Worm (Caenorhabditis elegans) whole organism, L3 larva: ENCODE measurements around the gene Y73B3A.20.
"Not testable (repeated sequence)": the region's sequence is repeated elsewhere in the genome, so short reads cannot be mapped to it uniquely, and the experiment has no call there.

Source experiments
- R02D3.7 ChIP-seq: fragments of 150-350 bp; optimal IDR thresholded peaks from 2 replicates; lab custom pipeline; 2014; ENCODE audit warnings: missing biosample characterization, missing genetic modification characterization
- ceh-16 ChIP-seq: sonication (generic microtip); optimal IDR thresholded peaks from 2 replicates; lab custom pipeline; 2017; ENCODE audit warnings: missing biosample characterization, missing genetic modification characterization
- ceh-82 ChIP-seq: fragments of 150-350 bp; optimal IDR thresholded peaks from 2 replicates; lab custom pipeline; 2014; ENCODE audit warnings: missing biosample characterization, missing genetic modification characterization
- ceh-9 ChIP-seq: sonication (generic microtip); optimal IDR thresholded peaks from 2 replicates; lab custom pipeline; 2018; ENCODE audit warnings: missing biosample characterization, missing genetic modification characterization
- elt-2 ChIP-seq: sonication (generic microtip); optimal IDR thresholded peaks from 2 replicates; lab custom pipeline; 2016; ENCODE audit warnings: missing genetic modification reagents, mild to moderate bottlenecking, missing genetic modification characterization, missing compliant biosample characterization
- fkh-10 ChIP-seq: sonication (generic microtip); optimal IDR thresholded peaks from 2 replicates; lab custom pipeline; 2017; ENCODE audit warnings: missing biosample characterization, missing genetic modification reagents, missing genetic modification characterization
- fos-1 ChIP-seq: fragments of 150-350 bp; optimal IDR thresholded peaks from 2 replicates; lab custom pipeline; 2014; ENCODE audit warnings: missing biosample characterization, missing genetic modification characterization
- nhr-11 ChIP-seq: fragments of 150-350 bp; optimal IDR thresholded peaks from 2 replicates; lab custom pipeline; 2014; ENCODE audit warnings: missing biosample characterization, missing genetic modification characterization
- nhr-237 ChIP-seq: fragments of 150-350 bp; optimal IDR thresholded peaks from 2 replicates; lab custom pipeline; 2014; ENCODE audit warnings: missing biosample characterization, missing genetic modification characterization
- nhr-25 ChIP-seq: sonication (generic microtip); optimal IDR thresholded peaks from 2 replicates; lab custom pipeline; 2017; ENCODE audit warnings: missing biosample characterization, missing genetic modification characterization
- nhr-77 ChIP-seq: fragments of 150-350 bp; optimal IDR thresholded peaks from 2 replicates; lab custom pipeline; 2014; ENCODE audit warnings: missing biosample characterization, missing genetic modification characterization
- sea-2 ChIP-seq: fragments of 150-350 bp; sonication (generic microtip); optimal IDR thresholded peaks from 4 replicates; lab custom pipeline; 2014; ENCODE audit warnings: missing biosample characterization, missing genetic modification reagents, missing genetic modification characterization
- snpc-4 ChIP-seq: fragments of 150-350 bp; optimal IDR thresholded peaks from 2 replicates; lab custom pipeline; 2014; ENCODE audit warnings: missing biosample characterization, missing genetic modification characterization
- ztf-4 ChIP-seq: fragments of 150-350 bp; optimal IDR thresholded peaks from 2 replicates; lab custom pipeline; 2014; ENCODE audit warnings: missing biosample characterization, missing genetic modification characterization

- TF ChIP-seq nhr-77 (tag; lab: Kevin White, UChicago); R02D3.7 (tag; lab: Kevin White, UChicago); sea-2 (GFP tag; lab: Kevin White, UChicago); ceh-82 (tag; lab: Kevin White, UChicago); elt-2; nhr-25 (tag; lab: Kevin White, UChicago); ztf-4 (tag; lab: Kevin White, UChicago); ceh-16; fos-1 (tag; lab: Kevin White, UChicago); ceh-9; nhr-11 (tag; lab: Kevin White, UChicago); nhr-237 (tag; lab: Kevin White, UChicago); snpc-4 (tag; lab: Kevin White, UChicago); fkh-10 (GFP tag; lab: Kevin White, UChicago): not testable (repeated sequence)
These were observed at the start of gene Y73B3A.20 for ce11 chrX:47484-47883.
